Fruit fly (Drosophila melanogaster) whole organism, embryonic: ENCODE data around the gene TTLL4A.

ENCODE experiments used
- Asciz ChIP-seq: fragments of 200-800 bp; sonication (Bioruptor generic); optimal IDR thresholded peaks from 2 replicates; lab custom pipeline; 2017; ENCODE audit warnings: missing biosample characterization, mild to moderate bottlenecking, missing genetic modification characterization, missing genetic modification reagents
- CG11085 ChIP-seq: fragments of 200-800 bp; sonication (Bioruptor generic); IDR thresholded peaks from 2 replicates; pipeline ENCODE4 v1.3.6; 2022; ENCODE audit warnings: missing biosample characterization, missing genetic modification characterization
- CG11695 ChIP-seq: fragments of 200-800 bp; sonication (Bioruptor generic); IDR thresholded peaks from 3 replicates; pipeline ENCODE4 v1.3.6; 2022; ENCODE audit warnings: missing biosample characterization, missing genetic modification characterization
- CG1233 ChIP-seq: fragments of 200-800 bp; sonication (Bioruptor generic); optimal IDR thresholded peaks from 4 replicates; lab custom pipeline; 2018; ENCODE audit warnings: missing biosample characterization, mild to moderate bottlenecking, missing genetic modification characterization
- CG16813 ChIP-seq: fragments of 200-800 bp; sonication (Bioruptor generic); IDR thresholded peaks from 3 replicates; pipeline ENCODE4 v1.3.6; 2022; ENCODE audit warnings: missing biosample characterization, missing genetic modification characterization; ENCODE audit not compliant: partially characterized antibody
- CG16815 ChIP-seq: fragments of 200-800 bp; sonication (Bioruptor generic); optimal IDR thresholded peaks from 3 replicates; lab custom pipeline; 2017; ENCODE audit warnings: missing biosample characterization, mild to moderate bottlenecking, missing genetic modification characterization
- CG1832 ChIP-seq: fragments of 200-800 bp; sonication (Bioruptor generic); optimal IDR thresholded peaks from 2 replicates; lab custom pipeline; 2017; ENCODE audit warnings: missing biosample characterization, mild to moderate bottlenecking, missing genetic modification characterization, inconsistent platforms
- CG18476 ChIP-seq: fragments of 200-800 bp; sonication (Bioruptor generic); optimal IDR thresholded peaks from 2 replicates; lab custom pipeline; 2016; ENCODE audit warnings: missing biosample characterization, mild to moderate bottlenecking, missing genetic modification characterization
- CG31365 ChIP-seq: fragments of 200-800 bp; sonication (Bioruptor generic); optimal IDR thresholded peaks from 2 replicates; lab custom pipeline; 2018; ENCODE audit warnings: missing biosample characterization, mild to moderate bottlenecking, missing genetic modification characterization
- CG3407 ChIP-seq: fragments of 200-800 bp; sonication (Bioruptor generic); optimal IDR thresholded peaks from 2 replicates; lab custom pipeline; 2018; ENCODE audit warnings: missing biosample characterization, mild to moderate bottlenecking, missing genetic modification characterization
- CG3847 ChIP-seq: fragments of 200-800 bp; sonication (Bioruptor generic); IDR thresholded peaks from 2 replicates; pipeline ENCODE4 v1.3.6; 2022; ENCODE audit warnings: missing biosample characterization, missing genetic modification characterization
- CG4707 ChIP-seq: fragments of 200-800 bp; sonication (Bioruptor generic); optimal IDR thresholded peaks from 2 replicates; lab custom pipeline; 2018; ENCODE audit warnings: missing biosample characterization, mild to moderate bottlenecking, missing genetic modification characterization, moderate library complexity
- CG6765 ChIP-seq: fragments of 200-800 bp; sonication (Bioruptor generic); optimal IDR thresholded peaks from 3 replicates; lab custom pipeline; 2017; ENCODE audit warnings: missing biosample characterization, mild to moderate bottlenecking, missing genetic modification characterization
- CG6791 ChIP-seq: fragments of 200-800 bp; sonication (Bioruptor generic); IDR thresholded peaks from 3 replicates; pipeline ENCODE4 v1.3.6; 2022; ENCODE audit warnings: missing biosample characterization, missing genetic modification characterization; ENCODE audit not compliant: partially characterized antibody
- CG7786 ChIP-seq: fragments of 200-800 bp; sonication (Bioruptor generic); optimal IDR thresholded peaks from 2 replicates; lab custom pipeline; 2016; ENCODE audit warnings: missing biosample characterization, missing genetic modification characterization
- CG8281 ChIP-seq: fragments of 200-800 bp; sonication (Bioruptor generic); optimal IDR thresholded peaks from 2 replicates; lab custom pipeline; 2018; ENCODE audit warnings: missing biosample characterization, mild to moderate bottlenecking, missing genetic modification characterization, moderate library complexity
- CTCF ChIP-seq: fragments of 200-800 bp; sonication (Bioruptor generic); optimal IDR thresholded peaks from 2 replicates; lab custom pipeline; 2017; ENCODE audit warnings: missing biosample characterization, mild to moderate bottlenecking, missing genetic modification characterization, moderate library complexity
- CoRest ChIP-seq: fragments of 200-800 bp; sonication (Bioruptor generic); optimal IDR thresholded peaks from 3 replicates; lab custom pipeline; 2018; ENCODE audit warnings: missing biosample characterization, mild to moderate bottlenecking, missing genetic modification characterization, moderate library complexity
- D19B ChIP-seq: fragments of 200-800 bp; sonication (Bioruptor generic); optimal IDR thresholded peaks from 2 replicates; lab custom pipeline; 2017; ENCODE audit warnings: missing biosample characterization, mild to moderate bottlenecking, missing genetic modification characterization
- Deaf1 ChIP-seq: fragments of 200-800 bp; optimal IDR thresholded peaks from 3 replicates; lab custom pipeline; 2019; ENCODE audit warnings: missing biosample characterization, mild to moderate bottlenecking, missing genetic modification characterization, moderate library complexity
- Gsc ChIP-seq: fragments of 200-800 bp; sonication (Bioruptor generic); IDR thresholded peaks from 2 replicates; pipeline ENCODE4 v1.3.6; 2022; ENCODE audit warnings: missing biosample characterization, missing genetic modification characterization
- HLHmδ ChIP-seq: fragments of 200-800 bp; sonication (Bioruptor generic); optimal IDR thresholded peaks from 2 replicates; lab custom pipeline; 2018; ENCODE audit warnings: missing biosample characterization, mild to moderate bottlenecking, missing genetic modification characterization, moderate library complexity
- Nf-YA ChIP-seq: fragments of 200-800 bp; sonication (Bioruptor generic); IDR thresholded peaks from 2 replicates; pipeline ENCODE4 v1.3.6; 2022; ENCODE audit warnings: missing biosample characterization, missing genetic modification characterization
- Nf-YB ChIP-seq: fragments of 200-800 bp; sonication (Bioruptor generic); optimal IDR thresholded peaks from 3 replicates; lab custom pipeline; 2019; ENCODE audit warnings: missing biosample characterization, mild to moderate bottlenecking, missing genetic modification characterization, moderate library complexity
- Nf-YC ChIP-seq: fragments of 200-800 bp; optimal IDR thresholded peaks from 3 replicates; lab custom pipeline; 2019; ENCODE audit warnings: missing biosample characterization, mild to moderate bottlenecking, missing genetic modification characterization, moderate library complexity
- PHDP ChIP-seq: fragments of 200-800 bp; sonication (Bioruptor generic); optimal IDR thresholded peaks from 3 replicates; lab custom pipeline; 2018; ENCODE audit warnings: missing biosample characterization, mild to moderate bottlenecking, missing genetic modification characterization, moderate library complexity
- Poxn ChIP-seq: fragments of 200-800 bp; sonication (Bioruptor generic); IDR thresholded peaks from 2 replicates; pipeline ENCODE4 v1.3.6; 2022; ENCODE audit warnings: missing biosample characterization, missing genetic modification characterization
- Ptx1 ChIP-seq: fragments of 200-800 bp; sonication (Bioruptor generic); IDR thresholded peaks from 2 replicates; pipeline ENCODE4 v1.3.6; 2022; ENCODE audit warnings: missing biosample characterization, missing genetic modification characterization
- Vsx1 ChIP-seq: fragments of 200-800 bp; sonication (Bioruptor generic); optimal IDR thresholded peaks from 2 replicates; lab custom pipeline; 2017; ENCODE audit warnings: missing biosample characterization, mild to moderate bottlenecking, missing genetic modification characterization, missing genetic modification reagents
- Xbp1 ChIP-seq: fragments of 200-800 bp; sonication (Bioruptor generic); optimal IDR thresholded peaks from 3 replicates; lab custom pipeline; 2016; ENCODE audit warnings: missing biosample characterization, mild to moderate bottlenecking, missing genetic modification characterization
- dysf ChIP-seq: fragments of 200-800 bp; sonication (Bioruptor generic); IDR thresholded peaks from 3 replicates; pipeline ENCODE4 v1.3.6; 2022; ENCODE audit warnings: missing biosample characterization, missing genetic modification characterization
- exex ChIP-seq: fragments of 200-800 bp; sonication (Bioruptor generic); optimal IDR thresholded peaks from 4 replicates; lab custom pipeline; 2018; ENCODE audit warnings: missing biosample characterization, mild to moderate bottlenecking, missing genetic modification characterization, moderate library complexity
- ftz-f1 ChIP-seq: fragments of 200-800 bp; sonication (Bioruptor generic); optimal IDR thresholded peaks from 2 replicates; lab custom pipeline; 2016; ENCODE audit warnings: missing biosample characterization, missing genetic modification characterization
- fu2 ChIP-seq: fragments of 200-800 bp; sonication (Bioruptor generic); optimal IDR thresholded peaks from 2 replicates; lab custom pipeline; 2016; ENCODE audit warnings: missing biosample characterization, missing genetic modification characterization
- kah ChIP-seq: fragments of 200-800 bp; sonication (Bioruptor generic); optimal IDR thresholded peaks from 2 replicates; lab custom pipeline; 2018; ENCODE audit warnings: missing biosample characterization, mild to moderate bottlenecking, missing genetic modification characterization
- kni ChIP-seq: fragments of 200-800 bp; sonication (Bioruptor generic); optimal IDR thresholded peaks from 3 replicates; lab custom pipeline; 2017; ENCODE audit warnings: mild to moderate bottlenecking, missing biosample characterization, missing genetic modification reagents, missing genetic modification characterization
- nom ChIP-seq: fragments of 200-800 bp; sonication (Bioruptor generic); optimal IDR thresholded peaks from 2 replicates; lab custom pipeline; 2017; ENCODE audit warnings: missing biosample characterization, missing genetic modification characterization, mild to moderate bottlenecking, moderate library complexity, missing genetic modification reagents
- pan ChIP-seq, 4 experiments: fragments of >200 bp in 3 of 4; fragments of 200-800 bp in 1 of 4; sonication (Bioruptor generic) in 1 of 4; optimal IDR thresholded peaks in 3 of 4; IDR thresholded peaks in 1 of 4; 2 replicates each; pipeline versions ENCODE4 v1.3.6 to Lab custom; 2017 to 2022; ENCODE audit warnings: missing biosample characterization in 2 of 4, missing genetic modification characterization in 2 of 4, mixed read lengths in 1 of 4
- phol ChIP-seq: fragments of 200-800 bp; sonication (Bioruptor generic); optimal IDR thresholded peaks from 3 replicates; lab custom pipeline; 2018; ENCODE audit warnings: missing biosample characterization, mild to moderate bottlenecking, missing genetic modification characterization, moderate library complexity
- prd ChIP-seq, 3 experiments: fragments of >200 bp in 2 of 3; fragments of 200-800 bp in 1 of 3; sonication (Bioruptor generic) in 1 of 3; optimal IDR thresholded peaks in 2 of 3; IDR thresholded peaks in 1 of 3; 2 replicates in 2 of 3; 3 replicates in 1 of 3; pipeline versions ENCODE4 v1.3.6 to Lab custom; 2017 to 2022; ENCODE audit warnings: missing biosample characterization in 1 of 3, missing genetic modification characterization in 1 of 3
- rib ChIP-seq: fragments of 200-800 bp; sonication (Bioruptor generic); IDR thresholded peaks from 2 replicates; pipeline ENCODE4 v1.3.6; 2022; ENCODE audit warnings: missing biosample characterization, missing genetic modification characterization
- salm ChIP-seq: fragments of 200-800 bp; sonication (Bioruptor generic); optimal IDR thresholded peaks from 2 replicates; lab custom pipeline; 2018; ENCODE audit warnings: missing biosample characterization, mild to moderate bottlenecking, missing genetic modification characterization
- sens ChIP-seq: fragments of 200-800 bp; sonication (Bioruptor generic); peaks from one replicate; lab custom pipeline; 2016; ENCODE audit warnings: missing biosample characterization, missing genetic modification characterization
- sim ChIP-seq: fragments of 200-800 bp; sonication (Bioruptor generic); IDR thresholded peaks from 2 replicates; pipeline ENCODE4 v1.3.6; 2022; ENCODE audit warnings: missing biosample characterization, missing genetic modification characterization
- so ChIP-seq: fragments of 200-800 bp; sonication (Bioruptor generic); IDR thresholded peaks from 3 replicates; pipeline ENCODE4 v1.3.6; 2022; ENCODE audit warnings: missing biosample characterization, missing genetic modification characterization
- sqz ChIP-seq: fragments of 200-800 bp; sonication (Bioruptor generic); optimal IDR thresholded peaks from 3 replicates; lab custom pipeline; 2018; ENCODE audit warnings: missing biosample characterization, mild to moderate bottlenecking, missing genetic modification characterization
- vvl ChIP-seq: fragments of 200-800 bp; sonication (Bioruptor generic); IDR thresholded peaks from 2 replicates; pipeline ENCODE4 v1.3.6; 2022; ENCODE audit warnings: missing biosample characterization, missing genetic modification characterization
- zfh2 ChIP-seq: fragments of 200-800 bp; sonication (Bioruptor generic); optimal IDR thresholded peaks from 2 replicates; lab custom pipeline; 2016; ENCODE audit warnings: missing biosample characterization, missing genetic modification characterization

Gene TTLL4A

DNA sequence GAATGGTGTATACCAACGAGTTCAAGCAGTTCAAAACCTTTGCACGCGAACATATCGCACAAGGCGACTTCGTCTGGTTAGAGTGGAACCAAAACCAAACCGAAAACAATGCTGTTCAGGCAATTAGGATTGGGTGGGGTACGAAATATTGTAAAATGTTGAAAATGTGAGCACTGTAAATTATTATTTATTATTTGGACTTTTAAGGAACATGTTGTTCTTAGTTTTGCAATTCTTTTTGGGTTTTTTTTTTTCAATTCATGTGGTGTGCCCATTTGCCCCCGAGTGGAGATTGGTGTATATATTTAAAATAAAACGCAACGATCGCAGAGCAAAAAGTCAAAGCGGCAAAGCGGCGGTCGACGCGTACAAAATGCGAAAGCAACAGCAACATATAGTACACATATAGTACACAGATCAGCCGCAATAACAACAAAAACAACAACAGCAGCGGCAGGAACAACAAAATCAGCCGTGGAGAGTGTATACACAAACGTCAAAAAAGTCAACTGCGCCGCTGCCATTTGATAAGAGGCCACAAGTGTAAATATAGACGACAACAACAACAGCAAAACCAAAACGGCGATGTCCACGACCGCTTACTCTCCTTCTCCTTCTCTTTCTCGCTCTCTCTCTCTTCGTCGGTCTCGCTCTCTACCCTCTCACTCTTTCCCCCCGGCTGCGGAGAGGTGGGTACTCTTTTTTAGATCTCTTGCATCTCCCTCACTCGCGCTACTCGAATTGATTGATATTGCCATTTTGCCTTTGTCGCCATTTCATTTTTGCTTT, 55.7 kb downstream of the TTLL4A start (continued):
- TF ChIP-seq dysf (GFP tag; lab: Robert Waterston, UW) (0 out of 3 replicates have a peak, but pooled peaks have one; percentile 40), Nf-YC (no peak), CG3847 (GFP tag; lab: Robert Waterston, UW) (0 out of 2 replicates have a peak, but pooled peaks have one; percentile 6), sim (GFP tag; lab: Robert Waterston, UW) (0 out of 2 replicates have a peak, but pooled peaks have one; percentile 7), CG8281 (tag; lab: Kevin White, UChicago) (peak; percentile 7), CG6765 (GFP tag; lab: Kevin White, UChicago) (peak; percentile 27), Ptx1 (GFP tag; lab: Robert Waterston, UW) (peak; percentile 36; the same call in 1 of the 2 replicates), CG7786 (no peak), CG1832 (peak; percentile 77), CG6791 (no peak), rib (GFP tag; lab: Robert Waterston, UW) (no peak), kni (peak; percentile 83), nom (peak; percentile 49), CoRest (peak; percentile 12), Poxn (GFP tag; lab: Robert Waterston, UW) (no peak), CG18476 (GFP tag; lab: Kevin White, UChicago) (no peak), Nf-YB (peak; percentile 28), Gsc (GFP tag; lab: Robert Waterston, UW) (no peak), CG1233 (peak; percentile 61), CG11085 (GFP tag; lab: Robert Waterston, UW) (no peak), Vsx1 (GFP tag; lab: Kevin White, UChicago) (peak; percentile 75), Xbp1 (peak; percentile 17), kah (GFP tag; lab: Kevin White, UChicago) (peak; percentile 14), Nf-YA (GFP tag; lab: Robert Waterston, UW) (no peak), fu2 (GFP tag; lab: Kevin White, UChicago) (no peak), PHDP (peak; percentile 45), Asciz (peak; percentile 36), HLHmδ (peak; percentile 19), sqz (GFP tag; lab: Kevin White, UChicago) (peak; percentile 32), CG11695 (GFP tag; lab: Robert Waterston, UW) (peak; percentile 51), CG31365 (tag; lab: Kevin White, UChicago) (peak; percentile 11), Deaf1 (tag; lab: Kevin White, UChicago) (peak; percentile 46), CTCF (GFP tag; lab: Kevin White, UChicago) (peak; percentile 19), D19B (GFP tag; lab: Kevin White, UChicago) (no peak), zfh2 (GFP tag; lab: Kevin White, UChicago) (peak; percentile 6), exex (peak; percentile 35), CG4707 (GFP tag; lab: Kevin White, UChicago) (peak; percentile 32), so (GFP tag; lab: Robert Waterston, UW) (peak; percentile 54; the same call in 2 of the 3 replicates), vvl (GFP tag; lab: Robert Waterston, UW) (no peak), CG16813 (no peak), salm (tag; lab: Kevin White, UChicago) (no peak), ftz-f1 (no peak), CG3407 (peak; percentile 59), prd (optimal IDR thresholded peaks at IDR 0.05; lab: Kevin White, UChicago) (no peak), prd (GFP tag; IDR thresholded peaks at IDR 0.05; lab: Robert Waterston, UW) (0 out of 3 replicates have a peak, but pooled peaks have one; percentile 30), pan (optimal IDR thresholded peaks at IDR 0.05; lab: Kevin White, UChicago) (no peak), pan (GFP tag; optimal IDR thresholded peaks at IDR 0.05 in 1 of 2, IDR thresholded peaks at IDR 0.05 in 1 of 2) (peak in 1 of 2 experiments; percentile 14), CG16815 (GFP tag; lab: Kevin White, UChicago) (peak; percentile 41), sens (peak; percentile 82), phol (no peak)
